Worm (Caenorhabditis elegans) whole organism, L4/young adult: Measurements from ENCODE around the gene K10D6.4.

Source experiments
- dao-5 ChIP-seq: sonication (generic microtip); optimal IDR thresholded peaks from 2 replicates; lab custom pipeline; 2016; ENCODE audit warnings: missing genotype, missing genetic modification characterization, moderate library complexity, missing compliant biosample characterization
- him-1 ChIP-seq: sonication (generic microtip); optimal IDR thresholded peaks from 2 replicates; lab custom pipeline; 2016; ENCODE audit warnings: missing genotype, missing genetic modification reagents, missing genetic modification characterization, missing compliant biosample characterization

DNA sequence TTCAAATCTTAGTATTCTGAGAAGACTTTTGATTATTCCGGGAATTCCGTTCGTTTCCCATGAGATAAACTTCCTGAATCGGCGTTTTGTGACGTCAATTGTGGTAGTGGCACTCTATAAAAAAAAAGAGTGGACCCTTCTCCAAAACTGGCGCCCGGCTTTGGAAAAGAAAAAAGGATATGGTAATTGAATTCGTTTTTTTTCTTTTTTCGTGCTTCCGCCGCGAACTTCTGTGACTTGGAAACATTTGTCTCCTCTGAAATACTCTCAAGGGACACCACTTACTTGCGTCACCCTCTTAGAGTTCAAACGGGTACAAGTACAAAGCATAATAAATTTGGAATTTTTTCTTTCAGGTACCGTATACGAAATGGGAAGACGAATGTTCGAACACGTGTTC is 29.1 kb upstream of the K10D6.4 start:
- TF ChIP-seq him-1 (tag; lab: Kevin White, UChicago) (no peak), dao-5 (no peak)
